Fruit fly (Drosophila melanogaster) whole organism, embryonic: Measurements from ENCODE around the gene MAPk-Ak2.

Source experiments
- Awh ChIP-seq: fragments of 200-800 bp; sonication (Bioruptor generic); IDR thresholded peaks from 2 replicates; pipeline ENCODE4, ENCODE4 v1.3.6; 2022; ENCODE audit warnings: missing biosample characterization, missing genetic modification characterization
- CG10565 ChIP-seq: fragments of 200-800 bp; sonication (Bioruptor generic); optimal IDR thresholded peaks from 3 replicates; lab custom pipeline; 2016; ENCODE audit warnings: missing biosample characterization, mild to moderate bottlenecking, missing genetic modification characterization
- CG11247 ChIP-seq: fragments of 200-800 bp; sonication (Bioruptor generic); IDR thresholded peaks from 2 replicates; pipeline ENCODE4 v1.3.6; 2022; ENCODE audit warnings: missing biosample characterization, missing genetic modification characterization
- CG12769 ChIP-seq: fragments of 200-800 bp; sonication (Bioruptor generic); optimal IDR thresholded peaks from 2 replicates; lab custom pipeline; 2019; ENCODE audit warnings: missing biosample characterization, mild to moderate bottlenecking, missing genetic modification characterization, moderate library complexity
- CG14050 ChIP-seq: fragments of 200-800 bp; sonication (Bioruptor generic); IDR thresholded peaks from 3 replicates; pipeline ENCODE4 v1.3.6; 2022; ENCODE audit warnings: missing biosample characterization, missing genetic modification characterization
- CG1529 ChIP-seq: fragments of 200-800 bp; sonication (Bioruptor generic); optimal IDR thresholded peaks from 3 replicates; lab custom pipeline; 2018; ENCODE audit warnings: missing biosample characterization, missing genetic modification characterization
- CG16863 ChIP-seq: fragments of 200-800 bp; sonication (Bioruptor generic); optimal IDR thresholded peaks from 3 replicates; lab custom pipeline; 2016; ENCODE audit warnings: missing biosample characterization, missing genetic modification characterization
- CG17361 ChIP-seq: fragments of 200-800 bp; sonication (Bioruptor generic); IDR thresholded peaks from 3 replicates; pipeline ENCODE4 v1.3.6; 2022; ENCODE audit warnings: missing biosample characterization, missing genetic modification characterization
- CG18764 ChIP-seq: fragments of 200-800 bp; sonication (Bioruptor generic); optimal IDR thresholded peaks from 3 replicates; lab custom pipeline; 2016; ENCODE audit warnings: missing biosample characterization, missing genetic modification characterization
- CG2712 ChIP-seq: fragments of 200-800 bp; optimal IDR thresholded peaks from 3 replicates; lab custom pipeline; 2019; ENCODE audit warnings: missing biosample characterization, mild to moderate bottlenecking, missing genetic modification characterization, moderate library complexity
- CG2875 ChIP-seq: fragments of 200-800 bp; sonication (Bioruptor generic); optimal IDR thresholded peaks from 2 replicates; lab custom pipeline; 2017; ENCODE audit warnings: missing biosample characterization, mild to moderate bottlenecking, missing genetic modification characterization, missing genetic modification reagents
- CG30020 ChIP-seq: fragments of 200-800 bp; optimal IDR thresholded peaks from 2 replicates; lab custom pipeline; 2019; ENCODE audit warnings: missing biosample characterization, mild to moderate bottlenecking, missing genetic modification characterization, moderate library complexity
- CG31365 ChIP-seq: fragments of 200-800 bp; sonication (Bioruptor generic); optimal IDR thresholded peaks from 2 replicates; lab custom pipeline; 2018; ENCODE audit warnings: missing biosample characterization, mild to moderate bottlenecking, missing genetic modification characterization
- CG34376 ChIP-seq: fragments of 200-800 bp; sonication (Bioruptor generic); optimal IDR thresholded peaks from 2 replicates; lab custom pipeline; 2018; ENCODE audit warnings: missing biosample characterization, mild to moderate bottlenecking, missing genetic modification characterization
- CG3838 ChIP-seq: fragments of 200-800 bp; sonication (Bioruptor generic); optimal IDR thresholded peaks from 3 replicates; lab custom pipeline; 2016; ENCODE audit warnings: missing biosample characterization, missing genetic modification characterization
- CG43689 ChIP-seq: fragments of 200-800 bp; sonication (Bioruptor generic); IDR thresholded peaks from 2 replicates; pipeline ENCODE4 v1.3.6; 2022; ENCODE audit warnings: missing biosample characterization, missing genetic modification characterization
- CG6813 ChIP-seq: fragments of 200-800 bp; sonication (Bioruptor generic); optimal IDR thresholded peaks from 2 replicates; lab custom pipeline; 2017; ENCODE audit warnings: missing biosample characterization, missing genetic modification characterization, mild to moderate bottlenecking, moderate library complexity, missing genetic modification reagents
- CG7786 ChIP-seq: fragments of 200-800 bp; sonication (Bioruptor generic); optimal IDR thresholded peaks from 2 replicates; lab custom pipeline; 2016; ENCODE audit warnings: missing biosample characterization, missing genetic modification characterization
- CG7839 ChIP-seq: fragments of 200-800 bp; sonication (Bioruptor generic); optimal IDR thresholded peaks from 3 replicates; lab custom pipeline; 2018; ENCODE audit warnings: missing biosample characterization, mild to moderate bottlenecking, missing genetic modification characterization, moderate library complexity
- CrebB ChIP-seq: fragments of 200-800 bp; sonication (Bioruptor generic); optimal IDR thresholded peaks from 3 replicates; lab custom pipeline; 2018; ENCODE audit warnings: missing biosample characterization, mild to moderate bottlenecking, missing genetic modification characterization
- Ets65A ChIP-seq: fragments of 200-800 bp; sonication (Bioruptor generic); peaks from one replicate; lab custom pipeline; 2016; ENCODE audit warnings: missing biosample characterization, missing genetic modification characterization
- HLH3B ChIP-seq: fragments of 200-800 bp; sonication (Bioruptor generic); IDR thresholded peaks from 2 replicates; pipeline ENCODE4 v1.3.6; 2022; ENCODE audit warnings: missing biosample characterization, missing genetic modification characterization
- HLH4C ChIP-seq: fragments of 200-800 bp; sonication (Bioruptor generic); IDR thresholded peaks from 3 replicates; pipeline ENCODE4 v1.3.6; 2022; ENCODE audit warnings: missing biosample characterization, missing genetic modification characterization; ENCODE audit not compliant: partially characterized antibody
- Hmr ChIP-seq: fragments of 200-800 bp; sonication (Bioruptor generic); optimal IDR thresholded peaks from 3 replicates; lab custom pipeline; 2017; ENCODE audit warnings: mild to moderate bottlenecking, missing biosample characterization, missing genetic modification reagents, missing genetic modification characterization
- Hr78 ChIP-seq, 2 experiments: fragments of 200-800 bp in 1 of 2; fragments of >200 bp in 1 of 2; sonication (Bioruptor generic) in 1 of 2; optimal IDR thresholded peaks; 2 replicates each; lab custom pipeline; 2017 to 2019; ENCODE audit warnings: missing biosample characterization in 2 of 2, missing genetic modification characterization in 2 of 2, mild to moderate bottlenecking in 1 of 2, moderate library complexity in 1 of 2
- Lhr ChIP-seq: fragments of 200-800 bp; sonication (Bioruptor generic); optimal IDR thresholded peaks from 3 replicates; lab custom pipeline; 2017; ENCODE audit warnings: mild to moderate bottlenecking, missing biosample characterization, missing genetic modification reagents, missing genetic modification characterization
- Spps ChIP-seq: fragments of 200-800 bp; sonication (Bioruptor generic); optimal IDR thresholded peaks from 2 replicates; lab custom pipeline; 2018; ENCODE audit warnings: missing biosample characterization, mild to moderate bottlenecking, missing genetic modification characterization
- abd-A ChIP-seq: fragments of 200-800 bp; sonication (Bioruptor generic); optimal IDR thresholded peaks from 3 replicates; lab custom pipeline; 2019; ENCODE audit warnings: missing biosample characterization, mild to moderate bottlenecking, missing genetic modification characterization, moderate library complexity
- aop ChIP-seq: fragments of 200-800 bp; sonication (Bioruptor generic); IDR thresholded peaks from 2 replicates; pipeline ENCODE4 v1.3.6; 2022; ENCODE audit warnings: missing biosample characterization, missing genetic modification characterization
- ato ChIP-seq: fragments of 200-800 bp; sonication (Bioruptor generic); IDR thresholded peaks from 2 replicates; pipeline ENCODE4 v1.3.6; 2022; ENCODE audit warnings: missing biosample characterization, missing genetic modification characterization; ENCODE audit not compliant: partially characterized antibody
- bbx ChIP-seq: fragments of 200-800 bp; sonication (Bioruptor generic); IDR thresholded peaks from 2 replicates; pipeline ENCODE4 v1.3.6; 2022; ENCODE audit warnings: missing biosample characterization, missing genetic modification characterization; ENCODE audit not compliant: partially characterized antibody
- bcd ChIP-seq: fragments of 200-800 bp; sonication (Bioruptor generic); optimal IDR thresholded peaks from 2 replicates; lab custom pipeline; 2017; ENCODE audit warnings: missing biosample characterization, mild to moderate bottlenecking, missing genetic modification characterization
- chm ChIP-seq: fragments of 200-800 bp; sonication (Bioruptor generic); IDR thresholded peaks from 2 replicates; pipeline ENCODE4 v1.3.6; 2022; ENCODE audit warnings: missing biosample characterization, missing genetic modification characterization
- crc ChIP-seq: fragments of 200-800 bp; sonication (Bioruptor generic); optimal IDR thresholded peaks from 2 replicates; lab custom pipeline; 2016; ENCODE audit warnings: missing biosample characterization, missing genetic modification characterization
- croc ChIP-seq: fragments of 200-800 bp; sonication (Bioruptor generic); conservative IDR thresholded peaks from 3 replicates; pipeline ENCODE4 v1.3.6; 2022; ENCODE audit warnings: missing biosample characterization, missing genetic modification characterization
- dmrt99B ChIP-seq: fragments of 200-800 bp; sonication (Bioruptor generic); optimal IDR thresholded peaks from 2 replicates; lab custom pipeline; 2018; ENCODE audit warnings: missing biosample characterization, mild to moderate bottlenecking, missing genetic modification characterization, moderate library complexity
- esg ChIP-seq: fragments of 200-800 bp; sonication (Bioruptor generic); conservative IDR thresholded peaks from 2 replicates; pipeline ENCODE4 v1.3.6; 2022; ENCODE audit warnings: missing biosample characterization, missing genetic modification characterization
- gce ChIP-seq: fragments of 200-800 bp; sonication (Bioruptor generic); IDR thresholded peaks from 3 replicates; pipeline ENCODE4 v1.3.6; 2022; ENCODE audit warnings: missing biosample characterization, missing genetic modification characterization
- insv ChIP-seq, 2 experiments: fragments of 200-800 bp; sonication (Bioruptor generic); optimal IDR thresholded peaks; 3 replicates each; lab custom pipeline; 2016 to 2018; ENCODE audit warnings: missing biosample characterization in 2 of 2, missing genetic modification characterization in 2 of 2
- kah ChIP-seq: fragments of 200-800 bp; sonication (Bioruptor generic); optimal IDR thresholded peaks from 2 replicates; lab custom pipeline; 2018; ENCODE audit warnings: missing biosample characterization, mild to moderate bottlenecking, missing genetic modification characterization
- lov ChIP-seq, 2 experiments: fragments of 200-800 bp in 1 of 2; fragments of >200 bp in 1 of 2; sonication (Bioruptor generic) in 1 of 2; IDR thresholded peaks in 1 of 2; optimal IDR thresholded peaks in 1 of 2; 2 replicates in 1 of 2; 3 replicates in 1 of 2; pipeline versions ENCODE4 v1.3.6 to Lab custom; 2017 to 2022; ENCODE audit warnings: missing biosample characterization in 1 of 2, missing genetic modification characterization in 1 of 2
- luna ChIP-seq: fragments of 200-800 bp; sonication (Bioruptor generic); optimal IDR thresholded peaks from 2 replicates; lab custom pipeline; 2016; ENCODE audit warnings: missing biosample characterization, missing genetic modification characterization
- pb ChIP-seq: fragments of 200-800 bp; sonication (Bioruptor generic); optimal IDR thresholded peaks from 3 replicates; lab custom pipeline; 2016; ENCODE audit warnings: missing biosample characterization, missing genetic modification characterization
- rib ChIP-seq: fragments of 200-800 bp; sonication (Bioruptor generic); IDR thresholded peaks from 2 replicates; pipeline ENCODE4 v1.3.6; 2022; ENCODE audit warnings: missing biosample characterization, missing genetic modification characterization
- tin ChIP-seq: fragments of 200-800 bp; sonication (Bioruptor generic); optimal IDR thresholded peaks from 3 replicates; lab custom pipeline; 2016; ENCODE audit warnings: missing biosample characterization, missing genetic modification characterization
- usp ChIP-seq: fragments of >200 bp; optimal IDR thresholded peaks from 2 replicates; lab custom pipeline; 2017; ENCODE audit warnings: missing biosample characterization, missing genetic modification characterization
- wek ChIP-seq: fragments of 200-800 bp; sonication (Bioruptor generic); optimal IDR thresholded peaks from 3 replicates; lab custom pipeline; 2018; ENCODE audit warnings: missing biosample characterization, mild to moderate bottlenecking, missing genetic modification characterization, moderate library complexity

Gene MAPk-Ak2

DNA sequence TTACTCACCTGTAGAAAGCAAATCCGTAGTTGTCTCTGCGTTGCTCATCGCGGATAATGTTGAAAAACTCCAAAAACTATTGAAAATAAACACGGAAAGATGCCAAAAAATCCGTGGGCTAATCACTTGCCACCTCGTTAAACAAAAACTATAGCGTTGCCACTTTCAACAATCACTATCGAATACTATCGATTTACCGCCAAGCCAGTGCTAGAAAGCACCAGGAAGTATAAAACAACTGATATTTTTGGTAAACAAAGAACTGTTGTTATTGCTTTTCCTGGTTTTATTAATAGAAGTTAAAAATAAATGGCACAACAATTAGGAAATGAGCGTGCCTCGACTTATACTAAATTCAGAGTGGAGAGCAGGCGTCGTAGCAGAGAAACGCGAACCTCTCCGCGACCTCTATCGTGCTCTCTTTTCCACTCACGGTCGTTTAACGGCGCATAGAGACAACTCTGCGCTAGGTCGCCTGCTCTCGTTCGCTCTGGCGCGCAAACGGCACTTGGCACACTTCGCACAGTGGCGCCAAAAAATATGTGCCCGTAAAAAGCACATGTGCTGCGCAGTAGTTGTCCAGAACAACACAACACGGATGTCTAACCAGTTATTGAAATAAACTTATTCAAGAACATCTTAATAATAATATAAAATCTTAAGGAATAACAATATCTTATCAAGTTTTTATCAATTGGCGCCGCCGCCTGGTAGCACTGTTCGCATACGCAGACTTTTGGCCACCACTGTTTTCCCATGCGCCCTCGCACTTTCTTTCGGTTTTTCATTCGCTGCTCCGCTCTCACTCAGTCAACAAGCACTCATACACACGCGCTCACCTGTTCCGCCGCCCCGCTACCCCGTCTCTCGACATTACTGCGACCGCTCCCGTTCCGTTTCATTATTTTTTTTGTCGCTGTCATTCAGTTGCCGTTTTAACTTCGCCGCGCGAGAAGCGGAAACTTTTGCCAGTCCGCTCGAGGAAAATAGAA is 8.9 kb downstream of the MAPk-Ak2 start, which contains the start of the genes lin-52 and CG15771 (continued):
- TF ChIP-seq wek (GFP tag; lab: Kevin White, UChicago), result peak; percentile 55
- 0 out of 3 replicates have a peak, but pooled peaks have one; percentile 24 for TF ChIP-seq HLH4C (GFP tag; lab: Robert Waterston, UW)
- TF ChIP-seq CG2875 (GFP tag; lab: Kevin White, UChicago), result peak; percentile 91
- peak; percentile 93 for TF ChIP-seq CG11247 (GFP tag; lab: Robert Waterston, UW)
- peak; percentile 86 for TF ChIP-seq abd-A (tag; lab: Kevin White, UChicago)
- TF ChIP-seq insv (GFP tag; optimal IDR thresholded peaks at IDR 0.05; lab: Kevin White, UChicago), result peak in 1 of 2 experiments; percentile 78
- TF ChIP-seq CrebB, result peak; percentile 88
- TF ChIP-seq CG1529, result peak; percentile 93
- peak; percentile 35 for TF ChIP-seq CG10565 (GFP tag; lab: Kevin White, UChicago)
- TF ChIP-seq CG2712, result peak; percentile 96
- peak; percentile 78 for TF ChIP-seq CG30020 (tag; lab: Kevin White, UChicago)
- peak; percentile 29 for TF ChIP-seq aop (GFP tag; lab: Robert Waterston, UW)
- no peak for TF ChIP-seq usp (GFP tag; lab: Kevin White, UChicago)
- peak in 1 of 2 experiments; percentile 85 for TF ChIP-seq Hr78 (GFP tag; optimal IDR thresholded peaks at IDR 0.05; lab: Kevin White, UChicago)
- peak; percentile 95 for TF ChIP-seq bcd
- TF ChIP-seq CG31365 (tag; lab: Kevin White, UChicago), result peak; percentile 73
- peak; percentile 93 for TF ChIP-seq CG17361 (GFP tag; lab: Robert Waterston, UW)
- peak; percentile 91 for TF ChIP-seq kah (GFP tag; lab: Kevin White, UChicago)
- TF ChIP-seq Spps (tag; lab: Kevin White, UChicago), result peak; percentile 84
- TF ChIP-seq CG12769 (tag; lab: Kevin White, UChicago), result peak; percentile 96
- TF ChIP-seq croc, result peak; percentile 93
- peak; percentile 73 for TF ChIP-seq Lhr (GFP tag; lab: Kevin White, UChicago)
- peak; percentile 70 for TF ChIP-seq CG3838 (GFP tag; lab: Kevin White, UChicago)
- peak; percentile 51 for TF ChIP-seq crc
- peak; percentile 91 for TF ChIP-seq CG14050 (GFP tag; lab: Robert Waterston, UW)
- TF ChIP-seq gce (GFP tag; lab: Robert Waterston, UW), result peak; percentile 89
- peak; percentile 90 for TF ChIP-seq Awh (GFP tag; lab: Robert Waterston, UW)
- TF ChIP-seq HLH3B, result peak; percentile 93
- TF ChIP-seq pb, result no peak
- TF ChIP-seq CG7786 (GFP tag; lab: Kevin White, UChicago), result peak; percentile 66
- TF ChIP-seq tin (GFP tag; lab: Kevin White, UChicago), result peak; percentile 92
- 0 out of 2 replicates have a peak, but pooled peaks have one; percentile 32 for TF ChIP-seq ato (GFP tag; lab: Robert Waterston, UW)
- TF ChIP-seq CG43689, result peak; percentile 83
- peak; percentile 96 for TF ChIP-seq esg (GFP tag; lab: Robert Waterston, UW)
- peak; percentile 97 for TF ChIP-seq dmrt99B (tag; lab: Kevin White, UChicago)
- TF ChIP-seq CG18764 (GFP tag; lab: Kevin White, UChicago), result peak; percentile 70
- peak; percentile 79 for TF ChIP-seq CG16863
- TF ChIP-seq lov (optimal IDR thresholded peaks at IDR 0.05; lab: Kevin White, UChicago), result no peak
- peak; percentile 86 for TF ChIP-seq lov (GFP tag; IDR thresholded peaks at IDR 0.05; lab: Robert Waterston, UW)
- peak; percentile 97 for TF ChIP-seq Ets65A
- TF ChIP-seq bbx (GFP tag; lab: Robert Waterston, UW), result no peak; the same call in 1 of the 2 replicates
- TF ChIP-seq Hmr (GFP tag; lab: Kevin White, UChicago), result peak; percentile 97
- no peak for TF ChIP-seq luna
- peak; percentile 96 for TF ChIP-seq CG7839
- peak; percentile 98 for TF ChIP-seq CG34376
- TF ChIP-seq CG6813 (GFP tag; lab: Kevin White, UChicago), result peak; percentile 94
- peak; percentile 87 for TF ChIP-seq chm
- TF ChIP-seq rib (GFP tag; lab: Robert Waterston, UW), result peak; percentile 91
